Fruit fly (Drosophila melanogaster) Kc167 (cell line): ENCODE data around the gene Pdcd4.

ENCODE experiments used
- Sin3A ChIP-seq: fragments of >200 bp; optimal IDR thresholded peaks from 2 replicates; lab custom pipeline; 2018; ENCODE audit warnings: missing external identifiers
- h ChIP-seq: fragments of >200 bp; optimal IDR thresholded peaks from 3 replicates; lab custom pipeline; 2018; ENCODE audit warnings: missing external identifiers
- ttk ChIP-seq: sonication (Bioruptor generic); optimal IDR thresholded peaks from 2 replicates; lab custom pipeline; 2017; ENCODE audit warnings: missing external identifiers

- TF ChIP-seq h: no peak
- TF ChIP-seq Sin3A (lab: Kevin White, UChicago): no peak
- no peak for TF ChIP-seq ttk
Observed at dm6 chrX:13754476-13754875, 730 bp downstream of the Pdcd4 start.
